Worm (Caenorhabditis elegans) whole organism, L4 larva: ENCODE results near the gene C07B5.8.

Experiments
- ama-1 ChIP-seq: fragments of 150-350 bp; optimal IDR thresholded peaks from 2 replicates; lab custom pipeline; 2014; ENCODE audit warnings: inconsistent platforms, mixed read lengths
- lin-13 ChIP-seq: fragments of 150-350 bp; optimal IDR thresholded peaks from 2 replicates; lab custom pipeline; 2014; ENCODE audit warnings: missing biosample characterization, missing genetic modification reagents, missing genetic modification characterization
- ztf-11 ChIP-seq: fragments of 150-350 bp; optimal IDR thresholded peaks from 2 replicates; lab custom pipeline; 2014; ENCODE audit warnings: missing biosample characterization, missing genetic modification characterization

ce11 chrX:9523118-9523517 lies 13.4 kb downstream of the C07B5.8 start, which contains the start of gene C07B5.3:
- TF ChIP-seq lin-13 (GFP tag; lab: Kevin White, UChicago): no peak
- no peak for TF ChIP-seq ama-1 (lab: Kevin White, UChicago)
- TF ChIP-seq ztf-11 (tag; lab: Kevin White, UChicago): no peak
